Fruit fly (Drosophila melanogaster): Measurements from ENCODE around the gene CG4098.

Gene CG4098

dm6 chr3L:16584074-16584578 lies 25.0 kb downstream of the CG4098 start, which contains the start of gene UQCR-C2 (continued):
- TF ChIP-seq CG2889 (GFP tag; IDR thresholded peaks at IDR 0.05) (no peak), Scr (GFP tag; IDR thresholded peaks at IDR 0.05; ENCODE audit: partially characterized antibody) (peak; percentile 25), Ets97D (GFP tag; optimal IDR thresholded peaks at IDR 0.05) (peak; percentile 60), CG2116 (GFP tag; optimal IDR thresholded peaks at IDR 0.05) (peak; percentile 44), slbo (GFP tag; IDR thresholded peaks at IDR 0.05) (peak; percentile 17; the same call in 1 of the 2 replicates), ato (GFP tag; IDR thresholded peaks at IDR 0.05; ENCODE audit: partially characterized antibody) (no peak), BtbVII (GFP tag; optimal IDR thresholded peaks at IDR 0.05) (no peak), CG7928 (GFP tag; optimal IDR thresholded peaks at IDR 0.05) (peak; percentile 37), CG15073 (GFP tag; optimal IDR thresholded peaks at IDR 0.05) (no peak), Atf-2 (GFP tag; optimal IDR thresholded peaks at IDR 0.05) (no peak), CG6791 (GFP tag; IDR thresholded peaks at IDR 0.05; ENCODE audit: partially characterized antibody) (peak; percentile 19; the same call in 1 of the 3 replicates), ERR (GFP tag; optimal IDR thresholded peaks at IDR 0.05) (no peak), CG13894 (tag; optimal IDR thresholded peaks at IDR 0.05) (peak; percentile 54), CG1233 (GFP tag; optimal IDR thresholded peaks at IDR 0.05) (no peak), slp2 (GFP tag; optimal IDR thresholded peaks at IDR 0.05) (no peak), knrl (GFP tag; IDR thresholded peaks at IDR 0.05; ENCODE audit: partially characterized antibody) (peak; percentile 35; the same call in 1 of the 3 replicates), zf30C (GFP tag; optimal IDR thresholded peaks at IDR 0.05) (no peak), CG15601 (tag; optimal IDR thresholded peaks at IDR 0.05) (peak; percentile 14), row (GFP tag; IDR thresholded peaks at IDR 0.05) (peak; percentile 92), Gug (GFP tag; IDR thresholded peaks at IDR 0.05) (no peak), gro (GFP tag; optimal IDR thresholded peaks at IDR 0.05) (peak; percentile 54), Rfx (GFP tag; IDR thresholded peaks at IDR 0.05) (peak; percentile 49), CG12391 (tag; optimal IDR thresholded peaks at IDR 0.05) (peak; percentile 35), phol (tag; optimal IDR thresholded peaks at IDR 0.05) (peak; percentile 46), Fer3 (tag; optimal IDR thresholded peaks at IDR 0.05) (no peak), org-1 (GFP tag; optimal IDR thresholded peaks at IDR 0.05) (no peak), fd64A (GFP tag; optimal IDR thresholded peaks at IDR 0.05) (no peak), ftz-f1 (GFP tag; optimal IDR thresholded peaks at IDR 0.05) (peak; percentile 18), pita (GFP tag; optimal IDR thresholded peaks at IDR 0.05) (no peak), CG8388 (GFP tag; optimal IDR thresholded peaks at IDR 0.05) (no peak), CG9727 (GFP tag; optimal IDR thresholded peaks at IDR 0.05) (peak; percentile 20), CG12219 (GFP tag; optimal IDR thresholded peaks at IDR 0.05) (no peak), Hand (GFP tag; optimal IDR thresholded peaks at IDR 0.05) (peak; percentile 3), bbx (GFP tag; IDR thresholded peaks at IDR 0.05; ENCODE audit: partially characterized antibody) (peak; percentile 38), Max (GFP tag; optimal IDR thresholded peaks at IDR 0.05) (peak; percentile 9), Abd-B (GFP tag; optimal IDR thresholded peaks at IDR 0.05) (peak; percentile 65), Oaz (GFP tag; IDR thresholded peaks at IDR 0.05) (no peak), Adf1 (GFP tag; IDR thresholded peaks at IDR 0.05) (no peak), CG12071 (GFP tag; optimal IDR thresholded peaks at IDR 0.05) (no peak), Hmr (GFP tag; optimal IDR thresholded peaks at IDR 0.05) (peak; percentile 8), Opbp (GFP tag; IDR thresholded peaks at IDR 0.05; ENCODE audit: partially characterized antibody) (peak; percentile 42; the same call in 1 of the 3 replicates), chinmo (GFP tag; IDR thresholded peaks at IDR 0.05; ENCODE audit: partially characterized antibody) (0 out of 4 replicates have a peak, but pooled peaks have one; percentile 28), CG32532 (GFP tag; IDR thresholded peaks at IDR 0.05) (peak; percentile 16; the same call in 1 of the 2 replicates), crol (GFP tag; IDR thresholded peaks at IDR 0.05) (no peak), CG13624 (GFP tag; optimal IDR thresholded peaks at IDR 0.05) (peak; percentile 56), usp (GFP tag; optimal IDR thresholded peaks at IDR 0.05) (no peak), CG12659 (GFP tag; optimal IDR thresholded peaks at IDR 0.05) (peak; percentile 60), CkIIα-i1 (GFP tag; IDR thresholded peaks at IDR 0.05) (no peak), CG18764 (GFP tag; optimal IDR thresholded peaks at IDR 0.05) (no peak)
